Worm (Caenorhabditis elegans) whole organism, early embryonic: ENCODE results near the gene enri-2.
"Not testable (repeated sequence)": the region's sequence is repeated elsewhere in the genome, so short reads cannot be mapped to it uniquely, and the experiment has no call there.

Source experiments
- B0310.2 ChIP-seq: sonication (generic microtip); optimal IDR thresholded peaks from 2 replicates; lab custom pipeline; 2016; ENCODE audit warnings: mild to moderate bottlenecking, missing genetic modification characterization, missing compliant biosample characterization
- F13C5.2 ChIP-seq: sonication (generic microtip); optimal IDR thresholded peaks from 2 replicates; lab custom pipeline; 2017; ENCODE audit warnings: mild to moderate bottlenecking, missing genetic modification characterization, inconsistent platforms, missing compliant biosample characterization
- aly-1 ChIP-seq: sonication (generic microtip); optimal IDR thresholded peaks from 2 replicates; lab custom pipeline; 2016; ENCODE audit warnings: missing genetic modification characterization, missing compliant biosample characterization
- ama-1 ChIP-seq: fragments of 150-350 bp; optimal IDR thresholded peaks from 2 replicates; lab custom pipeline; 2014
- ceh-13 ChIP-seq: fragments of 200-800 bp; sonication (Bioruptor generic); optimal IDR thresholded peaks from 2 replicates; lab custom pipeline; 2018; ENCODE audit warnings: mild to moderate bottlenecking, missing genetic modification characterization, missing compliant biosample characterization
- ceh-36 ChIP-seq: sonication (generic microtip); optimal IDR thresholded peaks from 2 replicates; lab custom pipeline; 2016; ENCODE audit warnings: missing genetic modification characterization, inconsistent platforms, missing compliant biosample characterization
- ets-7 ChIP-seq: sonication (generic microtip); optimal IDR thresholded peaks from 2 replicates; lab custom pipeline; 2016; ENCODE audit warnings: missing genotype, missing genetic modification characterization, missing compliant biosample characterization
- flt-1 ChIP-seq: fragments of 200-800 bp; sonication (Bioruptor generic); IDR thresholded peaks from 2 replicates; pipeline ENCODE4 v1.3.6; 2022; ENCODE audit warnings: missing genetic modification characterization, missing compliant biosample characterization
- hmbx-1 ChIP-seq: sonication (generic microtip); optimal IDR thresholded peaks from 2 replicates; lab custom pipeline; 2016; ENCODE audit warnings: mild to moderate bottlenecking, missing genetic modification characterization, missing compliant biosample characterization
- hmg-4 ChIP-seq: fragments of 200-800 bp; sonication (Bioruptor generic); optimal IDR thresholded peaks from 2 replicates; lab custom pipeline; 2018; ENCODE audit warnings: mild to moderate bottlenecking, missing genetic modification characterization, missing compliant biosample characterization
- hnd-1 ChIP-seq: sonication (generic microtip); optimal IDR thresholded peaks from 2 replicates; lab custom pipeline; 2016; ENCODE audit warnings: missing genetic modification characterization, missing compliant biosample characterization
- pes-1 ChIP-seq: fragments of 200-800 bp; sonication (Bioruptor generic); IDR thresholded peaks from 2 replicates; pipeline ENCODE4 v1.3.6; 2022; ENCODE audit warnings: missing genetic modification reagents, missing genetic modification characterization, missing compliant biosample characterization
- scrt-1 ChIP-seq: fragments of 200-800 bp; sonication (Bioruptor generic); IDR thresholded peaks from 2 replicates; pipeline ENCODE4 v1.3.6; 2022; ENCODE audit warnings: missing genetic modification characterization, missing compliant biosample characterization
- sea-1 ChIP-seq: fragments of 200-800 bp; sonication (Bioruptor generic); conservative IDR thresholded peaks from 2 replicates; pipeline ENCODE4 v1.3.6; 2022; ENCODE audit warnings: missing genetic modification characterization, missing compliant biosample characterization
- tbx-11 ChIP-seq: fragments of 200-800 bp; sonication (Bioruptor generic); IDR thresholded peaks from 2 replicates; pipeline ENCODE4 v1.3.6; 2022; ENCODE audit warnings: missing genetic modification characterization, missing compliant biosample characterization
- tbx-37 ChIP-seq: fragments of 200-800 bp; sonication (Bioruptor generic); conservative IDR thresholded peaks from 2 replicates; pipeline ENCODE4 v1.3.6; 2022; ENCODE audit warnings: missing genetic modification reagents, missing genetic modification characterization, missing compliant biosample characterization
- tra-4 ChIP-seq: sonication (generic microtip); optimal IDR thresholded peaks from 2 replicates; lab custom pipeline; 2017; ENCODE audit warnings: missing genetic modification characterization, missing compliant biosample characterization

enri-2 gene

DNA sequence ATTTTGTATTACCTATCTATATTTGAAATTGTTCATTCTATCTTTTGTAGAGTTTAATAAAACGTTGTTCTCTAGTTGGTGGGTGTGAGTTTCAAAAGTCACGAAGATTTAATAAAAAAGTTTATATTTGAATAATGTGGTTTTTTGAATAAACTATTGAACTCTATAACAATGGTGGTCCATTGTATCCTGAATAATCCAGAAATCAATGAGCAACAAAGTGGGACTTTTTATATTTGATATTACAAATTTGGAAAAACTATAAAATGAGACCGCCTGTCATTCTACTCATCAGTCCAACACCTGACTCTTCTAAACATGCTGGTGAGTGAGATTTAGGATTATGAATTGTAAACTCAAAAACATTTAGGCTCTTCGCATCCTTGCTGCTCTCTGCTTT is 17.2 kb upstream of the enri-2 start, which contains the start of gene nspc-19:
TSS of gene nspc-19 (plus strand) at position 301 of the 400 bp plus-strand sequence.
- TF ChIP-seq tbx-37, tbx-11, flt-1 (GFP tag; lab: Robert Waterston, UW): not testable (repeated sequence)

DNA sequence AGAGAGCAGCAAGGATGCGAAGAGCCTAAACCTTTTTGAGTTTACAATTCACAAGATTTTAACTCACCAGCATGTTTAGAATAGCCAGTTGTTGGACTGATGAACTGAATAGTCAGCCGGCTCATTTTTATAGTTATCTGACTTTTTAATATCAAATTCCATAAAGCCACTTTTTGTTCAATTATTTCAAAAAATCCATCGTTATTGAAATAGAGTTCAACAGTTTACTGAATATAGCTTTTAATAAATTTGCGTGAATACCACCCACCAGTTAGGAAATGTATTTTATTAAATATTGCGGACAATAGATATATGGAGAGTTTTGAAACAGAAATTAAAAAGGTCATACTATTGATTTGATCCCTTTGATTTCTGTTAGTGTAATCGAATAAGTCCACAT is 15.5 kb upstream of the enri-2 start, which contains the start of gene nspc-20:
TSS of gene nspc-20 (minus strand) at position 101 of the 400 bp plus-strand sequence.
- no peak for TF ChIP-seq tbx-11 (GFP tag; lab: Robert Waterston, UW)
- no peak for TF ChIP-seq scrt-1 (GFP tag; lab: Robert Waterston, UW)
- TF ChIP-seq ceh-13 (GFP tag; lab: Kevin White, UChicago): no peak
- no peak for TF ChIP-seq ama-1 (lab: Kevin White, UChicago)
- no peak for TF ChIP-seq sea-1 (GFP tag; lab: Robert Waterston, UW)

DNA sequence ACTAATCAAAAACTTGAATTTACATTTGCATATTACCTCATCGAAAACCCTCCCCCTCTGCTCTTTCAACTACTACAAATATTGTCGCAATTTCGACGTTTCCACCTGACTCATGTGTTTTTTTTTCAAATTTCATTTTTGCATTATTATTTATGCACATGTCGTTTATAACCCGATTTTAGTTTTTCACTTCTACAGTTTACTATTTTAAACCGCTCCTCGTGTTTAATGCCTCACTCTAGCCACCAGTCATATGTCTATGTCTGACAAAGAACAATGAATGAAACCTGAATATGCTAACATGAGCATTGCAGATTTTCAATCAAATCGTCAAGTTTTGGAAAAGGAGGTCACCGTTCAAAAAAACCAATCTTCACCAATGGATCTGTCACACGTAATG is 11.5 kb upstream of the enri-2 start, which contains the start of gene T24C2.5:
TSS of gene T24C2.5 (plus strand) at position 301 of the 400 bp plus-strand sequence.
- TF ChIP-seq hmbx-1 (tag; lab: Kevin White, UChicago) (no peak), ama-1 (lab: Kevin White, UChicago) (no peak), tbx-11 (GFP tag; lab: Robert Waterston, UW) (no peak), tra-4 (tag; lab: Kevin White, UChicago) (no peak), pes-1 (no peak), ceh-13 (GFP tag; lab: Kevin White, UChicago) (no peak), ets-7 (tag; lab: Kevin White, UChicago) (no peak), B0310.2 (tag; lab: Kevin White, UChicago) (no peak), tbx-37 (GFP tag; lab: Robert Waterston, UW) (no peak), flt-1 (GFP tag; lab: Robert Waterston, UW) (no peak), F13C5.2 (tag; lab: Kevin White, UChicago) (no peak), sea-1 (GFP tag; lab: Robert Waterston, UW) (no peak), hmg-4 (GFP tag; lab: Kevin White, UChicago) (no peak), ceh-36 (tag; lab: Kevin White, UChicago) (no peak), scrt-1 (GFP tag; lab: Robert Waterston, UW) (no peak), hnd-1 (tag; lab: Kevin White, UChicago) (no peak), aly-1 (tag; lab: Kevin White, UChicago) (no peak)

DNA sequence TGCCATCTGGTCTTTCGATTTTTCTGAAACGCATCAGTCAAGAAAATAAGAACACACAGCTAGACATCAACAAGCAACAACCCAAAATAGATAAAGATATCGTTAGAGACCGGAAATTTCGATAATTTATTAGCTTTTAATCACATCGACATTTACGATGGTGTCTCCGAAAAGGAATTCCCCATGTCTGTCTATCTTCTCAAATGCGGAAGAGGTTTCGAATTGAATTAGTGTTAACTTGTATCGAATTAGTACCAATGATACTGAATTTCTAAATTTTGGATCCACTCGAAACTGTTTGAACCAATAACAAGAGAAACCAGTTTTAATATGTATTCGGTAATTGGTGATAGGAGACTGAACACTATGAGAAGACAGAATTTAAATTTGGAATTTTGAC is 11.0 kb upstream of the enri-2 start:
- TF ChIP-seq ama-1 (lab: Kevin White, UChicago) (no peak), tra-4 (tag; lab: Kevin White, UChicago) (no peak), hnd-1 (tag; lab: Kevin White, UChicago) (no peak), pes-1 (no peak), ceh-36 (tag; lab: Kevin White, UChicago) (no peak), B0310.2 (tag; lab: Kevin White, UChicago) (no peak), hmbx-1 (tag; lab: Kevin White, UChicago) (no peak), hmg-4 (GFP tag; lab: Kevin White, UChicago) (no peak), tbx-37 (GFP tag; lab: Robert Waterston, UW) (no peak), aly-1 (tag; lab: Kevin White, UChicago) (no peak), F13C5.2 (tag; lab: Kevin White, UChicago) (no peak)

DNA sequence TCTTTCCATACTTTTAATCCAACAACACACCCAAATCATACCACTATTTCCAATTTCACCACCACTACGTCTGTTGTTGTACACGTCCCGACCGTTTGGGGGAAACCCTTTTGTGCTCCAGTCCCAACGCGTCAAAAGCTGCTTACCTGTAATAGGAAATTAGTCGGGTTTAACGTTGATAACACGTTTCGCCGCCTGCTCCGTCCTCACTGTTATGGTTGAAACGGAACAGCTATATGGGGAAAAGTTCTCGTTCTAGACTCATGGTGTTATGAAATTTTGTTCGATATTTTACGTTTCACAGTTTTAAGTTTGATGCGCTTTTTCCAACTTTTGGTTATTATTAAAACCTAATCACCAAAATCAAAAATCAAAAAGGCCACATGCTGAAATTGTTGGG is 9.7 kb upstream of the enri-2 start:
- TF ChIP-seq scrt-1 (GFP tag; lab: Robert Waterston, UW) (no peak), pes-1 (no peak), ama-1 (lab: Kevin White, UChicago) (no peak), F13C5.2 (tag; lab: Kevin White, UChicago) (no peak), aly-1 (tag; lab: Kevin White, UChicago) (no peak), sea-1 (GFP tag; lab: Robert Waterston, UW) (no peak), flt-1 (GFP tag; lab: Robert Waterston, UW) (no peak), tbx-11 (GFP tag; lab: Robert Waterston, UW) (no peak), hnd-1 (tag; lab: Kevin White, UChicago) (no peak), ets-7 (tag; lab: Kevin White, UChicago) (no peak), hmbx-1 (tag; lab: Kevin White, UChicago) (no peak), ceh-36 (tag; lab: Kevin White, UChicago) (no peak), tra-4 (tag; lab: Kevin White, UChicago) (no peak), ceh-13 (GFP tag; lab: Kevin White, UChicago) (no peak), tbx-37 (GFP tag; lab: Robert Waterston, UW) (no peak), B0310.2 (tag; lab: Kevin White, UChicago) (no peak), hmg-4 (GFP tag; lab: Kevin White, UChicago) (no peak)

DNA sequence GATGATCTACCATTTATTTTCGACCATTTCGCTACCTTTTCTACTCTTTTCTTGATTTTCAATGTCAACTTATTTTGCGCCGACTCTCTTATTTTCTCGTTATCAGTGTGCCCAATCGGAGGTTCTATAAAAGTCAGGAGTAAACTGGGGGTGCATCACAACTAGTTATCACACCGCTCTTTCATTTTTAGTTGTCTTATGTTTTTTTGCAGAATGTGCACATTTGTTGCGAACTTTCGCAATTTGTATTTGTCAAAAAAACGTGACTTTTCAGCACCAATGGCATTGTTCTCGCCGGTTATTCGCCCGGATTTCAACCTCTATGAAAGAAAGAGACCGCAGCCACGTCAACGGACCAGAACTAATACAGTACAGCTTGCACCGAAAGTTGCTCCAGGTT is 8.0 kb upstream of the enri-2 start:
- TF ChIP-seq flt-1 (GFP tag; lab: Robert Waterston, UW) (no peak), B0310.2 (tag; lab: Kevin White, UChicago) (no peak), ceh-36 (tag; lab: Kevin White, UChicago) (no peak), ets-7 (tag; lab: Kevin White, UChicago) (no peak), ceh-13 (GFP tag; lab: Kevin White, UChicago) (no peak), tra-4 (tag; lab: Kevin White, UChicago) (no peak), pes-1 (no peak), hnd-1 (tag; lab: Kevin White, UChicago) (no peak), F13C5.2 (tag; lab: Kevin White, UChicago) (no peak), scrt-1 (GFP tag; lab: Robert Waterston, UW) (no peak), tbx-11 (GFP tag; lab: Robert Waterston, UW) (no peak), hmg-4 (GFP tag; lab: Kevin White, UChicago) (no peak), aly-1 (tag; lab: Kevin White, UChicago) (no peak), ama-1 (lab: Kevin White, UChicago) (no peak), hmbx-1 (tag; lab: Kevin White, UChicago) (no peak)

DNA sequence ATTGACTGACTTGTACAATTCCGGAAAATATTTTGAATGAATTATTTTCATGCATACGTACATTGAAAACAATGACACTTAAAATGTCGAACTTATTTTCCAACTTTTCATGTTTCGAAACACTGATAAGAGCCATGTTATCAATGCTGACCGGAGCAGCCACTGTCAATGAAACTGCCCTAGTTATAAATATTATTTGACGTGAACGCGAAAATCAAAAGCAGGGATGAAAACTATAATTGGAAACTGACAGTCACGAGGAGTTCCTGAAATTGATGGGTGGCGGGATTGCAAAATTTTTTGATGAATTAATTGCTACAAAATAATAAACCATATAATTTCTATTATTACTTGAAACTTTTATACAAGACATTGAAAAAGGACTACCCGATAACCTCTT is 6.2 kb upstream of the enri-2 start:
- TF ChIP-seq scrt-1 (GFP tag; lab: Robert Waterston, UW) (no peak), hnd-1 (tag; lab: Kevin White, UChicago) (no peak), aly-1 (tag; lab: Kevin White, UChicago) (no peak), hmg-4 (GFP tag; lab: Kevin White, UChicago) (no peak), B0310.2 (tag; lab: Kevin White, UChicago) (no peak), ceh-13 (GFP tag; lab: Kevin White, UChicago) (no peak), sea-1 (GFP tag; lab: Robert Waterston, UW) (no peak), ceh-36 (tag; lab: Kevin White, UChicago) (no peak), tbx-37 (GFP tag; lab: Robert Waterston, UW) (no peak), ama-1 (lab: Kevin White, UChicago) (no peak), hmbx-1 (tag; lab: Kevin White, UChicago) (no peak), flt-1 (GFP tag; lab: Robert Waterston, UW) (no peak), pes-1 (no peak)
